Worm (Caenorhabditis elegans) whole organism, L4 larva: Measurements from ENCODE around the gene ubc-21.

ENCODE experiments used
- ceh-28 ChIP-seq: fragments of 150-350 bp; optimal IDR thresholded peaks from 2 replicates; lab custom pipeline; 2014; ENCODE audit warnings: missing biosample characterization, missing genetic modification reagents, missing genetic modification characterization
- nhr-28 ChIP-seq: fragments of 150-350 bp; optimal IDR thresholded peaks from 2 replicates; lab custom pipeline; 2014; ENCODE audit warnings: missing biosample characterization, missing genetic modification characterization
- skn-1 ChIP-seq: fragments of 150-350 bp; optimal IDR thresholded peaks from 2 replicates; lab custom pipeline; 2014; ENCODE audit warnings: missing biosample characterization, missing genetic modification characterization
- tra-1 ChIP-seq: fragments of 200-800 bp; sonication (Bioruptor generic); IDR thresholded peaks from 2 replicates; pipeline ENCODE4 v1.3.6; 2022; ENCODE audit warnings: missing genetic modification reagents, missing genetic modification characterization, missing compliant biosample characterization
- zfp-3 ChIP-seq: fragments of 200-800 bp; sonication (Bioruptor generic); conservative IDR thresholded peaks from 2 replicates; pipeline ENCODE4 v1.3.6; 2022; ENCODE audit warnings: missing genetic modification reagents, missing genetic modification characterization, missing compliant biosample characterization

ce11 chrX:8819815-8820415 lies 49.5 kb upstream of the ubc-21 start:
- TF ChIP-seq tra-1 (GFP tag; lab: Robert Waterston, UW) (0 out of 2 replicates have a peak, but pooled peaks have one; percentile 30), ceh-28 (tag; lab: Kevin White, UChicago) (no peak), skn-1 (tag; lab: Kevin White, UChicago) (no peak), nhr-28 (tag; lab: Kevin White, UChicago) (peak; percentile 9), zfp-3 (GFP tag; lab: Robert Waterston, UW) (no peak)
